Fruit fly (Drosophila melanogaster): ENCODE data around the gene tkv.

DNA sequence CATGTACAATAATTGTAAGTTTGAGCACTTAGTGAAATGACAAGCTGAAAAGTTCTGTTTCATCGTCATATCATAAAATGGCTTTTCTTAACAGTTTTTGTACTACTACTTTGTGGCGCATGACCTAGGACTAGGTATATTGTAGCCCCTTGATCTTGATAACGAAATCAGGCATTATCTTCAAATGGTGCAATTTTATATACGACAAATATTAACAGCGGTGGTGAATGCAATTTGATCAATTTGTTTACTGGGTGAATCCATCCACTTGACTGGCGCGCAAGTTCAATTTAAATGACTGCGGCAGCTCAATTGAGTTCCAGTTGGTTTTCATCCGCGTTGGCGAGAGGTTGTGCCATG lies 61.1 kb downstream of the tkv start, which contains the start of gene Cyp28d1:
- no peak for TF ChIP-seq CG8478 (optimal IDR thresholded peaks at IDR 0.05)
- no peak for TF ChIP-seq CTCF (optimal IDR thresholded peaks at IDR 0.05)

Data from S2 (cell line).